Worm (Caenorhabditis elegans): ENCODE data around the gene tes-1.

The tes-1 gene

ce11 chrIV:7469782-7470413, 18.7 kb upstream of the tes-1 start, which contains the start of gene F55G1.7:
Gene F55G1.7 (minus strand): TSS chrIV:7469832.
- TF ChIP-seq nhr-43 (tag; optimal IDR thresholded peaks at IDR 0.05; ENCODE audit: poor library complexity, severe bottlenecking) (peak; percentile 37), elt-3 (tag; optimal IDR thresholded peaks at IDR 0.05) (peak in 1 of 3 experiments; percentile 19), fkh-10 (GFP tag; optimal IDR thresholded peaks at IDR 0.05) (no peak)

DNA sequence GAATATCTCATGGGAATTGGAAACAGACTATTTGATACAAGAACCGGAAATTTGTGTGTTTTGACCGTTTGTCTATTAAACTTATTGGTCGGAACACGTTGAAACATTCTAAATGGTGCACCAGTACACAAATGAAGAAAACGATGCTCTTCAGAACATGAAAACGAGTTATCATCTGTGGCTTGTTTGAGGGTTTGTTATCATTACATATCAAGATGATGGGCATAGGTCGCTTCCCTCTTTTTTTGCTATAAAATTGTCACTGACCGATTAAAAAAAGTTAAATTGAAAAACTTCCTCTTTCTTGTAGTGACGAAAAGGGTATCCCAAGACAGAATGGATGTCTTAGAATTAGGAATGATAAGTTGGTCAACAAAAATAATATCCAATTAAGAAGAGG, 17.4 kb upstream of the tes-1 start:
- peak; percentile 42 for TF ChIP-seq elt-2 (tag; optimal IDR thresholded peaks at IDR 0.05)
- no peak for TF ChIP-seq fkh-10 (GFP tag; optimal IDR thresholded peaks at IDR 0.05)

DNA sequence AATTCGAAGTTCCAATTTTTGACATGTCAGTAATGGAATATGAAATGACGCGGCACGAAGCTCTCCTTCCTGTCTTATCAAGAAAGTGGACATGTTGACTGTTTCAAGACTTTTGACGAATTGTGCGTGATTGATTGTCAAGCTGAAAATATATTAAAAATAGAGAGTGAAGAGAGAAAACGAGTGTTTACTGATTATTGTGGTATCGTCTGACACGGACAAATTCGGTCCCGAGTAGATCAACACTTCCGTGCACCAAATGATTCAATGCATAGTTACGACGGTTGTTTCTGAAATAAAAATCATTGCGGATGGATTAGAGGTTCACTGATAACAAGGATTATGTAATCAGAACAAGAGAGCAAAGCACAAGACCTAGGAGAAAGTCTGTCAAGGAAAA, 15.9 kb upstream of the tes-1 start:
- no peak for TF ChIP-seq unc-62 (GFP tag; optimal IDR thresholded peaks at IDR 0.05)
- TF ChIP-seq ceh-82 (tag; optimal IDR thresholded peaks at IDR 0.05) = no peak
- no peak for TF ChIP-seq skn-1 (tag; optimal IDR thresholded peaks at IDR 0.05)
- TF ChIP-seq elt-2 (tag; optimal IDR thresholded peaks at IDR 0.05) = peak; percentile 62
- TF ChIP-seq zag-1 (tag; optimal IDR thresholded peaks at IDR 0.05) = no peak
- peak; percentile 36 for TF ChIP-seq pqm-1 (tag; optimal IDR thresholded peaks at IDR 0.05)
- no peak for TF ChIP-seq fkh-2 (tag; optimal IDR thresholded peaks at IDR 0.05)
- TF ChIP-seq fkh-10 (GFP tag; optimal IDR thresholded peaks at IDR 0.05) = no peak
- no peak for TF ChIP-seq nhr-77 (tag; optimal IDR thresholded peaks at IDR 0.05)

ce11 chrIV:7465857-7466256, 14.6 kb upstream of the tes-1 start, which contains the start of gene F13B6.3:
Gene F13B6.3 (minus strand): TSS chrIV:7465957.
- TF ChIP-seq tbx-2 (tag; optimal IDR thresholded peaks at IDR 0.05) (no peak), ztf-4 (tag; optimal IDR thresholded peaks at IDR 0.05) (no peak), hmg-11 (tag; optimal IDR thresholded peaks at IDR 0.05) (no peak), fkh-10 (GFP tag; optimal IDR thresholded peaks at IDR 0.05) (no peak), nhr-25 (tag; optimal IDR thresholded peaks at IDR 0.05) (no peak), lin-15B (tag; optimal IDR thresholded peaks at IDR 0.05) (no peak), jun-1 (tag; optimal IDR thresholded peaks at IDR 0.05) (no peak)

DNA sequence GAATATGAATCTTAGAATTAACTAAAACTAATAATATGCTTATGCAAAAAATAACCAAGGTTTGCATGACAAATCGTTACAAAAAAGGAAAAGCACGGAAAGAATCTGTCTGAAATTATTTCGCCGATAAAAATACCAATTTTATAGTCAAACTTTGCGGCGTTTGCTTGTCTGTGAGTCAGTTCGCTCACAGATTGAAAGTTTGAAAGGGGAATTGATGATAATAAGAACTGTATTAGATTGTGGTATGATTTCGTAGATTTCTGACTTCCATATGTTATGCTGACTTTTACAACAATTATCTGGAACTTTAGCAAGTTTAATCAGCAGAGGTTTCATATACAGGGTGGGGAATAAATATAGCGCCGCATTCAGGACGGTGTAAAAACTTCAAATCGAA, 9.0 kb upstream of the tes-1 start, which contains the start of gene F13B6.2:
Gene F13B6.2 (minus strand): TSS at position 101 of the 400 bp plus-strand sequence.
- TF ChIP-seq fos-1 (tag; optimal IDR thresholded peaks at IDR 0.05) = no peak
- TF ChIP-seq egl-5 (tag; optimal IDR thresholded peaks at IDR 0.05) = no peak
- no peak for TF ChIP-seq zag-1 (tag; optimal IDR thresholded peaks at IDR 0.05)

ce11 chrIV:7456225-7456624, 5.0 kb upstream of the tes-1 start, which contains the start of gene F13B6.1:
Gene F13B6.1 (plus strand): TSS chrIV:7456525.
- no peak for TF ChIP-seq nfya-1 (tag; optimal IDR thresholded peaks at IDR 0.05; ENCODE audit: insufficient read depth)
- no peak for TF ChIP-seq sea-2 (GFP tag; optimal IDR thresholded peaks at IDR 0.05)
- no peak for TF ChIP-seq ama-1 (optimal IDR thresholded peaks at IDR 0.05)
- TF ChIP-seq tbx-2 (tag; optimal IDR thresholded peaks at IDR 0.05) = no peak
- TF ChIP-seq nhr-237 (tag; optimal IDR thresholded peaks at IDR 0.05) = no peak
- no peak for TF ChIP-seq nhr-25 (tag; optimal IDR thresholded peaks at IDR 0.05)
- TF ChIP-seq pha-4 (tag; optimal IDR thresholded peaks at IDR 0.05) = no peak
- TF ChIP-seq skn-1 (tag; optimal IDR thresholded peaks at IDR 0.05) = no peak
- no peak for TF ChIP-seq nhr-11 (tag; optimal IDR thresholded peaks at IDR 0.05)
- TF ChIP-seq nhr-76 (tag; optimal IDR thresholded peaks at IDR 0.05) = no peak
- TF ChIP-seq egl-27 (tag; optimal IDR thresholded peaks at IDR 0.05) = no peak
- no peak for TF ChIP-seq snpc-4 (tag; optimal IDR thresholded peaks at IDR 0.05)
- no peak for TF ChIP-seq jun-1 (tag; optimal IDR thresholded peaks at IDR 0.05)
- TF ChIP-seq ztf-4 (tag; optimal IDR thresholded peaks at IDR 0.05) = no peak
- no peak for TF ChIP-seq mml-1 (tag; optimal IDR thresholded peaks at IDR 0.05)
- no peak for TF ChIP-seq nhr-77 (tag; optimal IDR thresholded peaks at IDR 0.05)
- no peak for TF ChIP-seq unc-62 (GFP tag; optimal IDR thresholded peaks at IDR 0.05)
- no peak for TF ChIP-seq elt-1 (tag; optimal IDR thresholded peaks at IDR 0.05)
- TF ChIP-seq lin-39 (tag; optimal IDR thresholded peaks at IDR 0.05) = no peak
- TF ChIP-seq daf-12 (tag; optimal IDR thresholded peaks at IDR 0.05) = no peak

Measured in whole organism, L3 larva.